Worm (Caenorhabditis elegans): ENCODE measurements around the gene lmd-5.
A peak's percentile ranks its signal among the peaks of the same experiment; 100 is the strongest.

The lmd-5 gene

DNA sequence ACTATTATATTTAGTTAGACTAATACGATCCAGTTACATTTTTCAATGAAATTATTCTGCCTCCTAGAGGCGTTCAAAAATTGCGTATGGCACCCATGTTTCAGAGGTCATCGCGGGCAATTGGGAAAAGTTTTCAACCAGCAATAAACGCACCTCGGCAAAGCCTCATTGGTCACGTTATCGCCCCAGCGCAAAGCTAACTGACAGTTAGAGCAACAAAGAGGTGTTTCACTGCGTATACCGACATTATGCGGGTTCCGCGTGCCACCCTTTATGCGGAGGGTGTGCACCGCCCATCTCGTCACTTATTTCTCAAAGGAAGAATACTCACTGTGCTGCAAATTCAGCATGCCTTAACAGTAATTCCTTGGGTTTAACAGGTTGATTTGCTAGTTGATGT is 19.2 kb downstream of the lmd-5 start (continued):
- TF ChIP-seq snpc-1.1 (tag; optimal IDR thresholded peaks at IDR 0.05; ENCODE audit: insufficient read depth) (peak; percentile 95), attf-3 (GFP tag; conservative IDR thresholded peaks at IDR 0.05) (0 out of 2 replicates have a peak, but pooled peaks have one; percentile 29), sptf-2 (GFP tag; optimal IDR thresholded peaks at IDR 0.05) (no peak), ccch-3 (GFP tag; optimal IDR thresholded peaks at IDR 0.05) (no peak), madf-6 (GFP tag; IDR thresholded peaks at IDR 0.05) (peak; percentile 85), hlh-26 (GFP tag; conservative IDR thresholded peaks at IDR 0.05) (no peak), D2030.7 (GFP tag; IDR thresholded peaks at IDR 0.05) (peak; percentile 93), snpc-1.3 (tag; optimal IDR thresholded peaks at IDR 0.05; ENCODE audit: insufficient read depth) (no peak), pbrm-1 (GFP tag; IDR thresholded peaks at IDR 0.05) (peak; percentile 92), Y95B8A.8 (GFP tag; IDR thresholded peaks at IDR 0.05) (0 out of 2 replicates have a peak, but pooled peaks have one; percentile 29), athp-1 (tag; optimal IDR thresholded peaks at IDR 0.05) (no peak), ztf-28 (GFP tag; IDR thresholded peaks at IDR 0.05) (0 out of 2 replicates have a peak, but pooled peaks have one; percentile 47), nhr-179 (tag; optimal IDR thresholded peaks at IDR 0.05) (no peak), mel-28 (tag; optimal IDR thresholded peaks at IDR 0.05; ENCODE audit: borderline replicate concordance) (no peak), lir-1 (GFP tag; conservative IDR thresholded peaks at IDR 0.05) (no peak; the same call in 1 of the 2 replicates), lag-1 (GFP tag; IDR thresholded peaks at IDR 0.05) (no peak), let-607 (tag; optimal IDR thresholded peaks at IDR 0.05) (no peak), F23B12.7 (tag; optimal IDR thresholded peaks at IDR 0.05; ENCODE audit: insufficient read depth) (no peak), Y67H2A.10 (GFP tag; conservative IDR thresholded peaks at IDR 0.05) (no peak), madf-8 (GFP tag; conservative IDR thresholded peaks at IDR 0.05) (peak; percentile 52), madf-3 (GFP tag; IDR thresholded peaks at IDR 0.05) (no peak), sdz-38 (tag; optimal IDR thresholded peaks at IDR 0.05) (no peak), ztf-25 (GFP tag; IDR thresholded peaks at IDR 0.05) (no peak), dox-1 (GFP tag; IDR thresholded peaks at IDR 0.05) (no peak; the same call in 1 of the 2 replicates), him-1 (tag; optimal IDR thresholded peaks at IDR 0.05) (peak; percentile 95), K12H6.12 (tag; optimal IDR thresholded peaks at IDR 0.05) (no peak), atf-7 (tag; optimal IDR thresholded peaks at IDR 0.05) (peak; percentile 25), C17E4.6 (GFP tag; IDR thresholded peaks at IDR 0.05) (0 out of 2 replicates have a peak, but pooled peaks have one; percentile 47), lin-26 (GFP tag; IDR thresholded peaks at IDR 0.05) (peak; percentile 75), attf-6 (GFP tag; IDR thresholded peaks at IDR 0.05) (peak; percentile 82), F37B4.10 (GFP tag; IDR thresholded peaks at IDR 0.05) (no peak), F39B2.1 (GFP tag; IDR thresholded peaks at IDR 0.05) (no peak), hmg-1.2 (GFP tag; IDR thresholded peaks at IDR 0.05) (no peak; the same call in 1 of the 2 replicates), mcd-1 (GFP tag; IDR thresholded peaks at IDR 0.05) (no peak), aptf-2 (GFP tag; conservative IDR thresholded peaks at IDR 0.05) (no peak), dpff-1 (tag; optimal IDR thresholded peaks at IDR 0.05) (no peak), ceh-58 (GFP tag; IDR thresholded peaks at IDR 0.05) (no peak), Y53F4B.3 (GFP tag; IDR thresholded peaks at IDR 0.05) (no peak), fkh-3 (tag; optimal IDR thresholded peaks at IDR 0.05) (peak; percentile 26), xnd-1 (tag; optimal IDR thresholded peaks at IDR 0.05) (peak; percentile 35), egl-18 (GFP tag; IDR thresholded peaks at IDR 0.05) (no peak), rcor-1 (GFP tag; IDR thresholded peaks at IDR 0.05) (no peak; the same call in none of the 2 replicates), F10E7.11 (tag; optimal IDR thresholded peaks at IDR 0.05) (no peak), cebp-2 (GFP tag; IDR thresholded peaks at IDR 0.05) (0 out of 2 replicates have a peak, but pooled peaks have one; percentile 27), F52B5.7 (tag; optimal IDR thresholded peaks at IDR 0.05) (no peak), C06A6.2 (GFP tag; conservative IDR thresholded peaks at IDR 0.05) (no peak), F33H1.4 (GFP tag; IDR thresholded peaks at IDR 0.05) (peak; percentile 65), nhr-80 (tag; optimal IDR thresholded peaks at IDR 0.05) (peak; percentile 14)
